Worm (Caenorhabditis elegans) whole organism, midembryonic: ENCODE measurements around the gene T19A5.3.

Experiments
- T22C8.4 ChIP-seq: fragments of 200-800 bp; sonication (Bioruptor generic); IDR thresholded peaks from 2 replicates; pipeline ENCODE4 v1.3.6; 2022; ENCODE audit warnings: missing genetic modification characterization, missing compliant biosample characterization
- tab-1 ChIP-seq: fragments of 200-800 bp; sonication (Bioruptor generic); IDR thresholded peaks from 2 replicates; pipeline ENCODE4 v1.3.6; 2022; ENCODE audit warnings: missing genetic modification characterization, missing compliant biosample characterization
- ztf-29 ChIP-seq: fragments of 200-800 bp; sonication (Bioruptor generic); IDR thresholded peaks from 2 replicates; pipeline ENCODE4 v1.3.6; 2022; ENCODE audit warnings: missing genetic modification reagents, missing genetic modification characterization, missing compliant biosample characterization

DNA sequence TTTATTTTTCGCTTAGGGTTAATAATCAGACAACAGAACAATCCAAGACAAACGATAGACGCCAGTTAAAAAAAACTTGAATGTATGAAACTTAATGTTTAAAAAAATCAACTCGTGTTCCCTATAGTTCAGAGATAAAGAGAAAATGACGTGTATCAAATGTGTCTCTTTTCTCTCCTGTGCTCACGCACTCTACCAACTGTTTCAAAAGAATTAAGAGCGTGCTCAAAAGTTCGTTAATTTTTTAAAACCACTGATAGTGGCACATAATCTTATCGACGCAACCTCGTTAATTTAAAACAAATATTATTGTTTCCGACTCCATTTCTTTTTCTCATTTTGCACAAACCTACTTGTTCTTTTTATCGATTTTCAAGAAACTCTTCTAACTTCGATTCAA is 38.2 kb downstream of the T19A5.3 start:
- TF ChIP-seq ztf-29 (GFP tag; lab: Robert Waterston, UW) = no peak
- TF ChIP-seq tab-1 = no peak
- no peak for TF ChIP-seq T22C8.4 (GFP tag; lab: Robert Waterston, UW)
